Fruit fly (Drosophila melanogaster) whole organism, prepupa: ENCODE data around the gene Lcp65Af.

Experiments
- Blimp-1 ChIP-seq: fragments of 200-800 bp; sonication (Bioruptor generic); optimal IDR thresholded peaks from 3 replicates; lab custom pipeline; 2017; ENCODE audit warnings: missing biosample characterization, missing genetic modification characterization, mild to moderate bottlenecking, moderate library complexity, missing genetic modification reagents
- CG10669 ChIP-seq: fragments of 200-800 bp; sonication (Bioruptor generic); optimal IDR thresholded peaks from 3 replicates; lab custom pipeline; 2018; ENCODE audit warnings: missing biosample characterization, mild to moderate bottlenecking, missing genetic modification characterization, moderate library complexity
- CG11902 ChIP-seq: fragments of 200-800 bp; sonication (Bioruptor generic); optimal IDR thresholded peaks from 3 replicates; lab custom pipeline; 2016; ENCODE audit warnings: missing biosample characterization, missing genetic modification characterization
- CG16779 ChIP-seq: fragments of 200-800 bp; sonication (Bioruptor generic); optimal IDR thresholded peaks from 3 replicates; lab custom pipeline; 2017; ENCODE audit warnings: missing biosample characterization, mild to moderate bottlenecking, missing genetic modification characterization
- CG3032 ChIP-seq: fragments of 200-800 bp; optimal IDR thresholded peaks from 2 replicates; lab custom pipeline; 2019; ENCODE audit warnings: missing biosample characterization, mild to moderate bottlenecking, missing genetic modification characterization, moderate library complexity
- CG32006 ChIP-seq: fragments of 200-800 bp; sonication (Bioruptor generic); optimal IDR thresholded peaks from 3 replicates; lab custom pipeline; 2017; ENCODE audit warnings: missing biosample characterization, mild to moderate bottlenecking, missing genetic modification characterization
- CG34406 ChIP-seq: fragments of 200-800 bp; sonication (Bioruptor generic); optimal IDR thresholded peaks from 3 replicates; lab custom pipeline; 2016; ENCODE audit warnings: missing biosample characterization, missing genetic modification characterization
- CG6854 ChIP-seq: fragments of 200-800 bp; sonication (Bioruptor generic); optimal IDR thresholded peaks from 2 replicates; lab custom pipeline; 2017; ENCODE audit warnings: missing biosample characterization, mild to moderate bottlenecking, missing genetic modification characterization
- CG9139 ChIP-seq: fragments of 200-800 bp; sonication (Bioruptor generic); optimal IDR thresholded peaks from 3 replicates; lab custom pipeline; 2017; ENCODE audit warnings: missing biosample characterization, mild to moderate bottlenecking, missing genetic modification characterization
- Ets21C ChIP-seq: fragments of 200-800 bp; sonication (Bioruptor generic); optimal IDR thresholded peaks from 3 replicates; lab custom pipeline; 2016; ENCODE audit warnings: missing biosample characterization, missing genetic modification characterization
- Hr39 ChIP-seq: fragments of 200-800 bp; sonication (Bioruptor generic); optimal IDR thresholded peaks from 2 replicates; lab custom pipeline; 2016; ENCODE audit warnings: missing biosample characterization, missing genetic modification characterization
- OdsH ChIP-seq: fragments of 200-800 bp; sonication (Bioruptor generic); optimal IDR thresholded peaks from 3 replicates; lab custom pipeline; 2016; ENCODE audit warnings: missing biosample characterization, missing genetic modification characterization
- lz ChIP-seq: fragments of 200-800 bp; sonication (Bioruptor generic); optimal IDR thresholded peaks from 3 replicates; lab custom pipeline; 2016; ENCODE audit warnings: missing biosample characterization, missing genetic modification characterization

DNA sequence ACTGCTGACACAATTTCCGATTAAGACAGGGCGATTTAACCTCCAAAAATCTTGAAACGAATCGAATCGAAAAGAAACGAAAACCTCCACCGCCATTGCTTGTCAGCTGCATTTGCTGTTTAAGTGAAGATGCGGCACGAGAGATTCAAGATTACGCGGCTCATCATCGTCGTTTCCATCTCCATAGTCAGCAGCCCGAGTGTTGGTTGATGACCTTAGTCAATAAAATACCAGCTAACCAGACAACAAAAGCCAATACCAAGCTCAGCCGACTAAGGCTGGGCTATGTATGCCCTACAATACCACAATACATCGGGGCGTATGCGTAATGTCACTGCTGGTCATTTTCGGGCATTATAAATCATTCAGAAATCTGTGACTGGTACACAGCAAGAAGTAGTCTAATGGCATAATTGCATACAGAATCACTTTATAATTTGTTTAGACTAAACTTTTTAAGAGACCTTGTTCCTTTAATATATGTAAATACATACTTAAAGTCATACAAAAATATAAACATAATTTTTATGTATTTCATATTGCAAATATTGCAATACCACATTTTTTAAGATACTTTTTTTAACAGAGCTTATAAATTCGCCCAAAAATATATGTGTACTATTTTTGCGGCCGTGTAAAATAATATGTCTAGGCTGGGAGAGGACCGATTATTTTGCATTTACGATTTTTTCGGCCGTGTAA is 4.3 kb upstream of the Lcp65Af start:
- TF ChIP-seq OdsH (GFP tag; lab: Kevin White, UChicago) (no peak), CG34406 (GFP tag; lab: Kevin White, UChicago) (peak; percentile 29), CG16779 (tag; lab: Kevin White, UChicago) (no peak), lz (no peak), CG11902 (GFP tag; lab: Kevin White, UChicago) (no peak), Hr39 (no peak), CG32006 (GFP tag; lab: Kevin White, UChicago) (no peak), CG9139 (GFP tag; lab: Kevin White, UChicago) (no peak), CG6854 (GFP tag; lab: Kevin White, UChicago) (no peak), Ets21C (GFP tag; lab: Kevin White, UChicago) (no peak), Blimp-1 (GFP tag; lab: Kevin White, UChicago) (no peak), CG10669 (no peak), CG3032 (tag; lab: Kevin White, UChicago) (no peak)
